Fruit fly (Drosophila melanogaster): Measurements from ENCODE around the gene Prosbeta6.

- TF ChIP-seq CTCF (optimal IDR thresholded peaks at IDR 0.05) (no peak), CG8478 (optimal IDR thresholded peaks at IDR 0.05) (no peak)
These were observed 34.3 kb upstream of the Prosbeta6 start for dm6 chr3L:16644505-16644904.
